Worm (Caenorhabditis elegans) whole organism, early embryonic: Measurements from ENCODE around the gene C27D6.15.

Source experiments
- ceh-13 ChIP-seq: fragments of 200-800 bp; sonication (Bioruptor generic); optimal IDR thresholded peaks from 2 replicates; lab custom pipeline; 2018; ENCODE audit warnings: mild to moderate bottlenecking, missing genetic modification characterization, missing compliant biosample characterization
- tra-4 ChIP-seq: sonication (generic microtip); optimal IDR thresholded peaks from 2 replicates; lab custom pipeline; 2017; ENCODE audit warnings: missing genetic modification characterization, missing compliant biosample characterization

DNA sequence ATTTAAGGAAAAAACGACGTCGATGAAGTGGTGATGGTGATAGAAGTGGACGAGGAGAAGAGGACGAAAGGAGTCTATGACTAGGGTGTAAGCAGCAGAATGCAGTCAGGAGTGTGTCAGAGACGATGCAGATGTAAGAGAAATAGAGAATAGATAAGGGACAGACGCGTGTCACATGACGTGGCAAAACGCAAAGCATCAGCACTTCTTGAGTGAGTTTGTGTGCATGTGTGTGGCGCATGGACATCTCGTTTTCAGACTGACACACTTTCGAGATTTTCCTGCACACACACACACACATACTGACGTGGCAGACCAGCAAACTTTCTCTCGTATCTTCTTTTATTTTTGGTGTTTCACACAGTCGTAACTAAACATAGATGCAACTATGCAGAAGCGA lies 10.7 kb downstream of the C27D6.15 start:
- no peak for TF ChIP-seq ceh-13 (GFP tag; lab: Kevin White, UChicago)
- TF ChIP-seq tra-4 (tag; lab: Kevin White, UChicago): no peak
